Fruit fly (Drosophila melanogaster) S2 (cell line): ENCODE results near the gene bab2.

Experiments
- CG8478 ChIP-seq: fragments of >200 bp; optimal IDR thresholded peaks from 2 replicates; lab custom pipeline; 2018
- CTCF ChIP-seq, 2 experiments: fragments of >200 bp; optimal IDR thresholded peaks; 2 replicates each; lab custom pipeline; 2018

dm6 chr3L:1216460-1216859 lies 39.4 kb upstream of the bab2 start:
- TF ChIP-seq CG8478 (lab: Kevin White, UChicago), result no peak
- no peak for TF ChIP-seq CTCF (optimal IDR thresholded peaks at IDR 0.05; lab: Kevin White, UChicago)
